Fruit fly (Drosophila melanogaster): ENCODE results near the gene PolZ2.

PolZ2 gene

dm6 chr3R:5591398-5591853 lies 2.8 kb downstream of the PolZ2 start, which contains the start of the genes noi and Vha26 (continued):
- no peak for TF ChIP-seq CG6854 (GFP tag; optimal IDR thresholded peaks at IDR 0.05)
- no peak for TF ChIP-seq dan (GFP tag; IDR thresholded peaks at IDR 0.05)
- TF ChIP-seq disco-r (GFP tag; optimal IDR thresholded peaks at IDR 0.05) = no peak
- TF ChIP-seq Sox102F (GFP tag; optimal IDR thresholded peaks at IDR 0.05) = no peak
- TF ChIP-seq NFAT (GFP tag; IDR thresholded peaks at IDR 0.05) = no peak
- TF ChIP-seq crc (GFP tag; optimal IDR thresholded peaks at IDR 0.05) = no peak
- no peak for TF ChIP-seq CG5180 (GFP tag; optimal IDR thresholded peaks at IDR 0.05)
- no peak for TF ChIP-seq ab (GFP tag; optimal IDR thresholded peaks at IDR 0.05)
- TF ChIP-seq CG12155 (GFP tag; optimal IDR thresholded peaks at IDR 0.05) = peak; percentile 42
- peak; percentile 85 for TF ChIP-seq CG3995 (GFP tag; optimal IDR thresholded peaks at IDR 0.05)
- TF ChIP-seq pum (GFP tag; optimal IDR thresholded peaks at IDR 0.05) = peak; percentile 34
- TF ChIP-seq Blimp-1 (GFP tag; optimal IDR thresholded peaks at IDR 0.05) = no peak
- no peak for TF ChIP-seq CG2889 (GFP tag; IDR thresholded peaks at IDR 0.05)
- TF ChIP-seq BtbVII (GFP tag; optimal IDR thresholded peaks at IDR 0.05) = no peak
- 0 out of 2 replicates have a peak, but pooled peaks have one; percentile 27 for TF ChIP-seq hbn (GFP tag; IDR thresholded peaks at IDR 0.05; ENCODE audit: partially characterized antibody)
- no peak for TF ChIP-seq tap (tag; optimal IDR thresholded peaks at IDR 0.05)
- no peak for TF ChIP-seq Antp (GFP tag; optimal IDR thresholded peaks at IDR 0.05)
- no peak for TF ChIP-seq en (GFP tag; optimal IDR thresholded peaks at IDR 0.05)
- no peak for TF ChIP-seq pb (GFP tag; optimal IDR thresholded peaks at IDR 0.05)
- peak; percentile 37 for TF ChIP-seq CG18262 (tag; optimal IDR thresholded peaks at IDR 0.05)
- TF ChIP-seq hth (optimal IDR thresholded peaks at IDR 0.05) = no peak
- no peak for TF ChIP-seq Atf6 (GFP tag; IDR thresholded peaks at IDR 0.05)
- TF ChIP-seq CG10565 (GFP tag; optimal IDR thresholded peaks at IDR 0.05) = no peak
- TF ChIP-seq CG10366 (GFP tag; IDR thresholded peaks at IDR 0.05) = no peak
- peak; percentile 85 for TF ChIP-seq CG1603 (tag; optimal IDR thresholded peaks at IDR 0.05)
- TF ChIP-seq insv (GFP tag; optimal IDR thresholded peaks at IDR 0.05) = no peak
- no peak for TF ChIP-seq CG16815 (GFP tag; optimal IDR thresholded peaks at IDR 0.05)
- TF ChIP-seq Hr39 (optimal IDR thresholded peaks at IDR 0.05) = no peak
- TF ChIP-seq tio (GFP tag; optimal IDR thresholded peaks at IDR 0.05) = no peak
- peak; percentile 7 for TF ChIP-seq CTCF (GFP tag; optimal IDR thresholded peaks at IDR 0.05)
- no peak for TF ChIP-seq ranshi (GFP tag; IDR thresholded peaks at IDR 0.05)
- no peak for TF ChIP-seq CG14965 (GFP tag; optimal IDR thresholded peaks at IDR 0.05; ENCODE audit: borderline replicate concordance)
- peak; percentile 98 for TF ChIP-seq CG7357 (GFP tag; IDR thresholded peaks at IDR 0.05)
- TF ChIP-seq CG13424 (tag; optimal IDR thresholded peaks at IDR 0.05) = peak; percentile 63
- 0 out of 4 replicates have a peak, but pooled peaks have one; percentile 60 for TF ChIP-seq chinmo (GFP tag; IDR thresholded peaks at IDR 0.05; ENCODE audit: partially characterized antibody)
- TF ChIP-seq CG2116 (GFP tag; optimal IDR thresholded peaks at IDR 0.05) = peak; percentile 76
- TF ChIP-seq CG7963 (GFP tag; IDR thresholded peaks at IDR 0.05; ENCODE audit: partially characterized antibody) = peak; percentile 51; the same call in 1 of the 3 replicates
- TF ChIP-seq CG13287 (GFP tag; IDR thresholded peaks at IDR 0.05; ENCODE audit: partially characterized antibody) = no peak; the same call in none of the 2 replicates
- TF ChIP-seq Myb (GFP tag; optimal IDR thresholded peaks at IDR 0.05) = peak; percentile 63
- TF ChIP-seq CG7786 (GFP tag; optimal IDR thresholded peaks at IDR 0.05) = no peak
- no peak for TF ChIP-seq pan (optimal IDR thresholded peaks at IDR 0.05)
- no peak for TF ChIP-seq pan (GFP tag; optimal IDR thresholded peaks at IDR 0.05 in 1 of 2, IDR thresholded peaks at IDR 0.05 in 1 of 2)
- TF ChIP-seq CG4282 (GFP tag; optimal IDR thresholded peaks at IDR 0.05) = no peak
- TF ChIP-seq Scr (GFP tag; IDR thresholded peaks at IDR 0.05; ENCODE audit: partially characterized antibody) = peak; percentile 65
- no peak for TF ChIP-seq CG3163 (GFP tag; optimal IDR thresholded peaks at IDR 0.05)
- TF ChIP-seq CG34376 (GFP tag; optimal IDR thresholded peaks at IDR 0.05) = no peak
- TF ChIP-seq CG12299 (tag; optimal IDR thresholded peaks at IDR 0.05) = no peak
- no peak for TF ChIP-seq CkIIα-i1 (GFP tag; IDR thresholded peaks at IDR 0.05)
- no peak for TF ChIP-seq Mrtf (GFP tag; IDR thresholded peaks at IDR 0.05)
- 0 out of 2 replicates have a peak, but pooled peaks have one; percentile 43 for TF ChIP-seq sob (GFP tag; IDR thresholded peaks at IDR 0.05)
- no peak for TF ChIP-seq Eip74EF (GFP tag; optimal IDR thresholded peaks at IDR 0.05)
- TF ChIP-seq kah (GFP tag; optimal IDR thresholded peaks at IDR 0.05) = no peak

Measured in whole organism, embryonic.